Worm (Caenorhabditis elegans) whole organism, young adult: ENCODE measurements around the gene dhrr-1.

Source experiments
- B0019.2 ChIP-seq: fragments of 200-800 bp; sonication (Bioruptor generic); conservative IDR thresholded peaks from 2 replicates; pipeline ENCODE4 v1.3.6; 2022; ENCODE audit warnings: missing genetic modification reagents, missing genetic modification characterization, missing compliant biosample characterization
- F10E7.11 ChIP-seq: sonication (generic microtip); optimal IDR thresholded peaks from 2 replicates; lab custom pipeline; 2017; ENCODE audit warnings: mild to moderate bottlenecking, missing genetic modification characterization, moderate library complexity, missing compliant biosample characterization
- F22D6.2 ChIP-seq: sonication (generic microtip); optimal IDR thresholded peaks from 2 replicates; lab custom pipeline; 2016; ENCODE audit warnings: mild to moderate bottlenecking, missing genetic modification characterization, missing compliant biosample characterization
- F37B4.10 ChIP-seq: fragments of 200-800 bp; sonication (Bioruptor generic); IDR thresholded peaks from 2 replicates; pipeline ENCODE4 v1.3.6; 2022; ENCODE audit warnings: missing genetic modification characterization, missing compliant biosample characterization
- F39B2.1 ChIP-seq: fragments of 200-800 bp; sonication (Bioruptor generic); IDR thresholded peaks from 2 replicates; pipeline ENCODE4 v1.3.6; 2022; ENCODE audit warnings: missing genetic modification reagents, missing genetic modification characterization, missing compliant biosample characterization
- F49E8.2 ChIP-seq: sonication (generic microtip); optimal IDR thresholded peaks from 3 replicates; lab custom pipeline; 2017; ENCODE audit warnings: missing genetic modification characterization, mild to moderate bottlenecking, missing compliant biosample characterization, antibody characterized with exemption, moderate library complexity; ENCODE audit not compliant: insufficient read depth
- K11D2.4 ChIP-seq: fragments of 200-800 bp; sonication (Bioruptor generic); IDR thresholded peaks from 2 replicates; pipeline ENCODE4 v1.3.6; 2022; ENCODE audit warnings: missing genetic modification reagents, missing genetic modification characterization, missing compliant biosample characterization
- K12H6.12 ChIP-seq: fragments of 200-800 bp; sonication (Bioruptor generic); optimal IDR thresholded peaks from 2 replicates; lab custom pipeline; 2018; ENCODE audit warnings: mild to moderate bottlenecking, missing genetic modification characterization, missing compliant biosample characterization
- Y53G8AR.9 ChIP-seq: fragments of 200-800 bp; sonication (Bioruptor generic); conservative IDR thresholded peaks from 2 replicates; pipeline ENCODE4 v1.3.6; 2022; ENCODE audit warnings: missing genetic modification reagents, missing genetic modification characterization, missing compliant biosample characterization
- Y79H2A.3 ChIP-seq: fragments of 200-800 bp; sonication (Bioruptor generic); conservative IDR thresholded peaks from 2 replicates; pipeline ENCODE4 v1.3.6; 2022; ENCODE audit warnings: missing genetic modification reagents, missing genetic modification characterization, missing compliant biosample characterization
- Y95B8A.8 ChIP-seq: fragments of 200-800 bp; sonication (Bioruptor generic); IDR thresholded peaks from 2 replicates; pipeline ENCODE4 v1.3.6; 2022; ENCODE audit warnings: missing genetic modification reagents, missing genetic modification characterization, missing compliant biosample characterization
- ZK185.1 ChIP-seq: sonication (generic microtip); optimal IDR thresholded peaks from 2 replicates; lab custom pipeline; 2016; ENCODE audit warnings: mild to moderate bottlenecking, missing genetic modification characterization, missing compliant biosample characterization; ENCODE audit not compliant: poor library complexity, severe bottlenecking
- ama-1 ChIP-seq, 3 experiments: fragments of 150-350 bp in 1 of 3; sonication (generic microtip) in 2 of 3; optimal IDR thresholded peaks; 2 replicates each; lab custom pipeline; 2014 to 2018; ENCODE audit warnings: missing biosample characterization in 2 of 3, missing genetic modification characterization in 2 of 3, missing genetic modification reagents in 2 of 3
- atf-7 ChIP-seq: sonication (generic microtip); optimal IDR thresholded peaks from 2 replicates; lab custom pipeline; 2017; ENCODE audit warnings: mild to moderate bottlenecking, missing genetic modification characterization, missing compliant biosample characterization
- attf-6 ChIP-seq: fragments of 200-800 bp; sonication (Bioruptor generic); IDR thresholded peaks from 2 replicates; pipeline ENCODE4 v1.3.6; 2022; ENCODE audit warnings: missing genetic modification reagents, missing genetic modification characterization, missing compliant biosample characterization
- bed-2 ChIP-seq: fragments of 200-800 bp; sonication (Bioruptor generic); IDR thresholded peaks from 2 replicates; pipeline ENCODE4 v1.3.6; 2022; ENCODE audit warnings: missing genetic modification reagents, missing genetic modification characterization, missing compliant biosample characterization
- cebp-1 ChIP-seq, 2 experiments: fragments of 200-800 bp in 1 of 2; sonication (Bioruptor generic) in 1 of 2; sonication (generic microtip) in 1 of 2; IDR thresholded peaks in 1 of 2; optimal IDR thresholded peaks in 1 of 2; 2 replicates each; pipeline versions ENCODE4 v1.3.6 to Lab custom; 2017 to 2022; ENCODE audit warnings: missing compliant biosample characterization in 2 of 2, missing genetic modification characterization in 2 of 2, mild to moderate bottlenecking in 1 of 2, missing genetic modification reagents in 1 of 2, moderate library complexity in 1 of 2
- ceh-27 ChIP-seq: fragments of 200-800 bp; sonication (Bioruptor generic); optimal IDR thresholded peaks from 2 replicates; lab custom pipeline; 2018; ENCODE audit warnings: mild to moderate bottlenecking, missing genetic modification characterization, moderate library complexity, missing compliant biosample characterization
- chd-7 ChIP-seq: sonication (generic microtip); optimal IDR thresholded peaks from 2 replicates; lab custom pipeline; 2016; ENCODE audit warnings: mild to moderate bottlenecking, missing genetic modification characterization, moderate library complexity, missing compliant biosample characterization
- dpff-1 ChIP-seq: sonication (generic microtip); optimal IDR thresholded peaks from 2 replicates; lab custom pipeline; 2017; ENCODE audit warnings: mild to moderate bottlenecking, missing genetic modification characterization, missing compliant biosample characterization
- dpl-1 ChIP-seq: fragments of 150-350 bp; optimal IDR thresholded peaks from 2 replicates; lab custom pipeline; 2014; ENCODE audit warnings: missing biosample characterization, missing genetic modification reagents, missing genetic modification characterization
- egl-44 ChIP-seq: fragments of 200-800 bp; sonication (Bioruptor generic); IDR thresholded peaks from 2 replicates; pipeline ENCODE4 v1.3.6; 2022; ENCODE audit warnings: missing genetic modification reagents, missing genetic modification characterization, missing compliant biosample characterization
- ekl-4 ChIP-seq: fragments of 200-800 bp; sonication (Bioruptor generic); IDR thresholded peaks from 2 replicates; pipeline ENCODE4 v1.3.6; 2022; ENCODE audit warnings: missing genetic modification reagents, missing genetic modification characterization, missing compliant biosample characterization
- hmg-1.2 ChIP-seq: fragments of 200-800 bp; sonication (Bioruptor generic); IDR thresholded peaks from 2 replicates; pipeline ENCODE4 v1.3.6; 2022; ENCODE audit warnings: missing genetic modification reagents, missing genetic modification characterization, missing compliant biosample characterization
- hrde-1 ChIP-seq: sonication (generic microtip); optimal IDR thresholded peaks from 2 replicates; lab custom pipeline; 2016; ENCODE audit warnings: missing genetic modification characterization, mild to moderate bottlenecking, missing compliant biosample characterization, moderate library complexity, missing genotype, missing genetic modification reagents, borderline replicate concordance
- hsf-1 ChIP-seq: fragments of 200-800 bp; sonication (Bioruptor generic); IDR thresholded peaks from 2 replicates; pipeline ENCODE4 v1.3.6; 2022; ENCODE audit warnings: missing genetic modification reagents, missing genetic modification characterization, missing compliant biosample characterization
- lag-1 ChIP-seq: fragments of 200-800 bp; sonication (Bioruptor generic); IDR thresholded peaks from 2 replicates; pipeline ENCODE4 v1.3.6; 2022; ENCODE audit warnings: missing genetic modification reagents, missing genetic modification characterization, missing compliant biosample characterization
- lin-35 ChIP-seq, 3 experiments: fragments of 150-350 bp in 2 of 3; sonication (generic microtip) in 1 of 3; optimal IDR thresholded peaks; 2 replicates each; lab custom pipeline; 2014 to 2018; ENCODE audit warnings: missing biosample characterization in 3 of 3, missing genetic modification characterization in 3 of 3, missing genetic modification reagents in 3 of 3
- lin-40 ChIP-seq: sonication (generic microtip); optimal IDR thresholded peaks from 2 replicates; lab custom pipeline; 2016; ENCODE audit warnings: missing genetic modification characterization, mild to moderate bottlenecking, missing compliant biosample characterization, missing genotype, missing genetic modification reagents
- nfya-1 ChIP-seq: sonication (generic microtip); optimal IDR thresholded peaks from 2 replicates; lab custom pipeline; 2017; ENCODE audit warnings: antibody characterized with exemption, missing compliant biosample characterization, missing genetic modification characterization, borderline replicate concordance; ENCODE audit not compliant: insufficient read depth
- nfyb-1 ChIP-seq: fragments of 200-800 bp; sonication (Bioruptor generic); IDR thresholded peaks from 2 replicates; pipeline ENCODE4 v1.3.6; 2022; ENCODE audit warnings: missing genetic modification reagents, missing genetic modification characterization, missing compliant biosample characterization
- nhr-120 ChIP-seq: fragments of 200-800 bp; sonication (Bioruptor generic); IDR thresholded peaks from 2 replicates; pipeline ENCODE4 v1.3.6; 2022; ENCODE audit warnings: missing genetic modification characterization, missing compliant biosample characterization
- nhr-80 ChIP-seq: sonication (generic microtip); optimal IDR thresholded peaks from 2 replicates; lab custom pipeline; 2016; ENCODE audit warnings: missing genetic modification characterization, missing compliant biosample characterization
- rcor-1 ChIP-seq: fragments of 200-800 bp; sonication (Bioruptor generic); IDR thresholded peaks from 2 replicates; pipeline ENCODE4 v1.3.6; 2022; ENCODE audit warnings: missing genetic modification reagents, missing genetic modification characterization, missing compliant biosample characterization
- repo-1 ChIP-seq: sonication (generic microtip); optimal IDR thresholded peaks from 2 replicates; lab custom pipeline; 2017; ENCODE audit warnings: mild to moderate bottlenecking, missing genetic modification characterization, missing compliant biosample characterization
- snpc-3.4 ChIP-seq: sonication (generic microtip); optimal IDR thresholded peaks from 2 replicates; lab custom pipeline; 2017; ENCODE audit warnings: missing genetic modification characterization, mild to moderate bottlenecking, missing compliant biosample characterization, antibody characterized with exemption, moderate library complexity, missing genotype, missing genetic modification reagents
- snpc-4 ChIP-seq, 5 experiments: fragments of 150-350 bp in 1 of 5; sonication (generic microtip) in 4 of 5; optimal IDR thresholded peaks; 2 replicates each; lab custom pipeline; 2014 to 2018; ENCODE audit warnings: missing genetic modification characterization in 5 of 5, missing biosample characterization in 3 of 5, antibody characterized with exemption in 2 of 5, mild to moderate bottlenecking in 2 of 5, missing compliant biosample characterization in 2 of 5, missing genotype in 2 of 5, moderate library complexity in 2 of 5, missing genetic modification reagents in 1 of 5
- tlf-1 ChIP-seq: fragments of 200-800 bp; sonication (Bioruptor generic); optimal IDR thresholded peaks from 2 replicates; lab custom pipeline; 2018; ENCODE audit warnings: mild to moderate bottlenecking, missing genetic modification characterization, missing compliant biosample characterization
- xnd-1 ChIP-seq: sonication (generic microtip); optimal IDR thresholded peaks from 2 replicates; lab custom pipeline; 2016; ENCODE audit warnings: missing genotype, missing genetic modification reagents, missing genetic modification characterization, missing compliant biosample characterization
- zim-3 ChIP-seq: sonication (generic microtip); optimal IDR thresholded peaks from 2 replicates; lab custom pipeline; 2017; ENCODE audit warnings: mild to moderate bottlenecking, missing genetic modification characterization, moderate library complexity, missing compliant biosample characterization
- ztf-18 ChIP-seq: sonication (generic microtip); optimal IDR thresholded peaks from 2 replicates; lab custom pipeline; 2016; ENCODE audit warnings: missing genotype, mild to moderate bottlenecking, missing genetic modification characterization, missing compliant biosample characterization
- ztf-26 ChIP-seq: sonication (generic microtip); optimal IDR thresholded peaks from 2 replicates; lab custom pipeline; 2017; ENCODE audit warnings: missing genetic modification characterization, missing compliant biosample characterization

Gene dhrr-1

ce11 chrIII:8974835-8975234, 30.4 kb downstream of the dhrr-1 start (continued):
- TF ChIP-seq F10E7.11 = peak; percentile 28
- TF ChIP-seq F49E8.2 (tag; lab: Kevin White, UChicago) = no peak
- no peak for TF ChIP-seq dpff-1 (tag; lab: Kevin White, UChicago)
- TF ChIP-seq nhr-120 = 0 out of 2 replicates have a peak, but pooled peaks have one; percentile 26
- no peak for TF ChIP-seq snpc-4 (GFP tag; optimal IDR thresholded peaks at IDR 0.05; lab: Kevin White, UChicago)
- TF ChIP-seq snpc-4 (tag; optimal IDR thresholded peaks at IDR 0.05; lab: Kevin White, UChicago) = no peak
- TF ChIP-seq F22D6.2 = peak; percentile 7
- TF ChIP-seq lin-35 (GFP tag; optimal IDR thresholded peaks at IDR 0.05; lab: Kevin White, UChicago) = peak in 1 of 3 experiments; percentile 19
- TF ChIP-seq ztf-18 (tag; lab: Kevin White, UChicago) = peak; percentile 17
- peak; percentile 72; the same call in 1 of the 2 replicates for TF ChIP-seq Y95B8A.8 (GFP tag; lab: Robert Waterston, UW)
- no peak for TF ChIP-seq lag-1
- peak; percentile 70 for TF ChIP-seq repo-1 (tag; lab: Kevin White, UChicago)
- TF ChIP-seq hrde-1 = peak; percentile 25
- no peak for TF ChIP-seq K11D2.4
- no peak for TF ChIP-seq ZK185.1 (tag; lab: Kevin White, UChicago)
- peak; percentile 27 for TF ChIP-seq atf-7 (tag; lab: Kevin White, UChicago)
- no peak for TF ChIP-seq nhr-80 (tag; lab: Kevin White, UChicago)
- TF ChIP-seq Y53G8AR.9 = peak; percentile 38; the same call in 1 of the 2 replicates
- TF ChIP-seq ama-1 (optimal IDR thresholded peaks at IDR 0.05; lab: Kevin White, UChicago) = no peak
- peak in 1 of 2 experiments; percentile 90 for TF ChIP-seq ama-1 (GFP tag; optimal IDR thresholded peaks at IDR 0.05; lab: Kevin White, UChicago)
- TF ChIP-seq Y79H2A.3 (GFP tag; lab: Robert Waterston, UW) = 0 out of 2 replicates have a peak, but pooled peaks have one; percentile 7
- no peak for TF ChIP-seq nfya-1 (tag; lab: Kevin White, UChicago)
- TF ChIP-seq ztf-26 = peak; percentile 41
- TF ChIP-seq bed-2 = no peak
- TF ChIP-seq egl-44 = no peak
- no peak for TF ChIP-seq lin-40 (tag; lab: Kevin White, UChicago)

DNA sequence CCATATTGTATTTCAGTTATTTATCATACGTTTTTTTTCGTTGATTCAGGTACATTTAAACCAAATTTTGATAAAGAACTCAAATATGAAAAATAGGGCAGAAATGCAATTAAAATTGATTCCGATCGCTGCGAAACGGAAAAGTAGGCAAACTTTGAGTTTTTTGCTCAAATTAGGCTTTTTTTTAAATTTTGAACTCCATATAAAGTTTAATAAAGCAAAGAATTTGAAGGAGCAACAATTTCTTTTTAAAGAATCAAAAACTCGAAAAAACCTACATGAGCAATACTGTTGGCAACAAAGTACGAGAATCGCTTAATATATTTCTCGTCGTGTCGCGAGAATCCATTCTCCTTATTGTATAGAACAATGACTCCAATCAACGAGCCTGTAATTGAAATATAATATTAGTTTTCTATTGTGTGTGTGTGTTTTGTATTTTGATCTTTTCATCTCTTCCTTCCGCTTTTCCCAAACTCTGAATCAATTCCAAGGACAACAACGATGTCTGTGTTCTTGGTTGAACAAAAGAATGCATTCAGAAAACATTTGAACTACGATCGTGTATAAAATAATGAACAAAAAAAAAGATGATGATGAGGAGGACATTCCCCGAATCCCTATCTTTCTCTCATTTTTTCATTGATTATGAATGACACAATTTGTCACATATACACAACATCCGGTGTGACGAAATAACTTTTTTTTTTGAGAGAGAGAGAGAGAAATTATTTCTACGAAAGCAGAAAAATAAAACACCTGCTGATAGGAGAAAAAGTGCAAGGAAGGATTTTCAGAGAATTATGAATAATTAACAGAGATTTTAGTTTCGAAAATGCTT, 34.3 kb downstream of the dhrr-1 start:
- TF ChIP-seq Y79H2A.3 (GFP tag; lab: Robert Waterston, UW) (no peak), Y95B8A.8 (GFP tag; lab: Robert Waterston, UW) (0 out of 2 replicates have a peak, but pooled peaks have one; percentile 22), cebp-1 (GFP tag; IDR thresholded peaks at IDR 0.05; lab: Robert Waterston, UW) (peak; percentile 33; the same call in 1 of the 2 replicates), cebp-1 (tag; optimal IDR thresholded peaks at IDR 0.05; lab: Kevin White, UChicago) (peak; percentile 71), bed-2 (no peak), chd-7 (peak; percentile 52), dpl-1 (GFP tag; lab: Kevin White, UChicago) (no peak), lag-1 (no peak), snpc-3.4 (no peak), repo-1 (tag; lab: Kevin White, UChicago) (no peak), ceh-27 (GFP tag; lab: Kevin White, UChicago) (no peak), hmg-1.2 (no peak), Y53G8AR.9 (0 out of 2 replicates have a peak, but pooled peaks have one; percentile 21), lin-40 (tag; lab: Kevin White, UChicago) (peak; percentile 9), B0019.2 (GFP tag; lab: Robert Waterston, UW) (no peak), zim-3 (tag; lab: Kevin White, UChicago) (peak; percentile 29), F39B2.1 (GFP tag; lab: Robert Waterston, UW) (no peak), nfyb-1 (peak; percentile 34; the same call in 1 of the 2 replicates), F37B4.10 (no peak), tlf-1 (no peak), rcor-1 (GFP tag; lab: Robert Waterston, UW) (0 out of 2 replicates have a peak, but pooled peaks have one; percentile 7), ZK185.1 (tag; lab: Kevin White, UChicago) (peak; percentile 9), hsf-1 (0 out of 2 replicates have a peak, but pooled peaks have one; percentile 31), attf-6 (GFP tag; lab: Robert Waterston, UW) (no peak), K12H6.12 (peak; percentile 20), lin-35 (GFP tag; optimal IDR thresholded peaks at IDR 0.05; lab: Kevin White, UChicago) (peak in 1 of 3 experiments; percentile 31), xnd-1 (no peak), ekl-4 (peak; percentile 53; the same call in 1 of the 2 replicates)
